Worm (Caenorhabditis elegans) whole organism, L4/young adult: ENCODE results near the gene mtcu-2.
"Not testable (repeated sequence)": the region's sequence is repeated elsewhere in the genome, so short reads cannot be mapped to it uniquely, and the experiment has no call there.

Source experiments
- W03F9.2 ChIP-seq: fragments of 150-350 bp; optimal IDR thresholded peaks from 2 replicates; lab custom pipeline; 2014; ENCODE audit warnings: missing biosample characterization, missing genetic modification characterization
- dao-5 ChIP-seq: sonication (generic microtip); optimal IDR thresholded peaks from 2 replicates; lab custom pipeline; 2016; ENCODE audit warnings: missing genotype, missing genetic modification characterization, moderate library complexity, missing compliant biosample characterization
- him-1 ChIP-seq: sonication (generic microtip); optimal IDR thresholded peaks from 2 replicates; lab custom pipeline; 2016; ENCODE audit warnings: missing genotype, missing genetic modification reagents, missing genetic modification characterization, missing compliant biosample characterization

Gene mtcu-2

DNA sequence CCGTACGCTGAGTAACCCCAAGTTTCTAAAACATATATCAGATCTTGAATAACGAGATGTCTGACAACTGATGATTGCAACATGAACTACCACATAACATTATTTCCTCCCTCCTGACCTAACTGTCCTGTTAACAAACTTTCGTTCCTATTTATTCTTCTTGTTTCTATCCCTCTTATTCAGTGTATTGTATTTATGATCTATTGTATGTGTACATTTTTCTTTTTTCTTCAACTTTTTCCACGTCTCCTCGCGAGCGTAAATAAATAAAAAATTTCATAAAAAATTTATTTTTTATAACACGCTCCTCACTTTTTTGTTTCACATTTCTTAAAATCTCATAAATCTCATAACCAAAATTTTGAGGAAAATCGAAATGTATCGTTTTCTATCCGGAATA is 26.7 kb downstream of the mtcu-2 start, which contains the start of gene ZK892.4:
Gene ZK892.4, plus strand, starts transcription at position 301 of the 400 bp plus-strand sequence.
- not testable (repeated sequence) for TF ChIP-seq him-1 (tag; lab: Kevin White, UChicago); dao-5; W03F9.2 (tag; lab: Kevin White, UChicago)

- TF ChIP-seq dao-5: no peak
- no peak for TF ChIP-seq W03F9.2 (tag; lab: Kevin White, UChicago)
- no peak for TF ChIP-seq him-1 (tag; lab: Kevin White, UChicago)
Measured at ce11 chrII:10001546-10001945, 31.5 kb downstream of the mtcu-2 start, which contains the start of gene ZK892.3. TSS of gene ZK892.3 (plus strand) at chrII:10001846.

ce11 chrII:10001065-10001464 is 31.9 kb downstream of the mtcu-2 start, which contains the start of gene nlt-1:
TSS of gene nlt-1 (minus strand) at chrII:10001142.
- TF ChIP-seq dao-5 (no peak), W03F9.2 (tag; lab: Kevin White, UChicago) (no peak), him-1 (tag; lab: Kevin White, UChicago) (no peak)

DNA sequence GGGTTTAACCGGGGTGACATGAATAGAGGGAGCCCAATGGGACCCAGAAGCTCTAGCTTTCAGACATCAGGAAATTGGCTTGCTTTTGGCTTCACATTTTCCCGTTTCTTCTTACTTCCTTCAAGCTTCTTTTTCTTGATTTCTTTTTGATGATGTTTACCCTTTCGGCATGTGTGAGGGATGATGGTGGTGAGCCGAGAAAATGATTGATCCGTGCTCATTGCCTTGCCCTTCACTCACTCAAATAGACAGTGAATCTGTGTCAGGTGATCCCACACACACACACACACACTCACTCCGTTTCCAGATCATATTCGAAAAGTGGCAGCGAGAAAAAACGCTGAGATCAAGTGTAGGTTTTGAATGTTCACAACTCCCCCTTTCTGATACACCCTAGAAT is 38.3 kb downstream of the mtcu-2 start:
- TF ChIP-seq him-1 (tag; lab: Kevin White, UChicago): no peak
- TF ChIP-seq dao-5: no peak
- no peak for TF ChIP-seq W03F9.2 (tag; lab: Kevin White, UChicago)

- TF ChIP-seq him-1 (tag; lab: Kevin White, UChicago): no peak
- no peak for TF ChIP-seq dao-5
- TF ChIP-seq W03F9.2 (tag; lab: Kevin White, UChicago): no peak
Measured at ce11 chrII:9992474-9992873, 40.5 kb downstream of the mtcu-2 start.

- no peak for TF ChIP-seq W03F9.2 (tag; lab: Kevin White, UChicago)
- no peak for TF ChIP-seq him-1 (tag; lab: Kevin White, UChicago)
- TF ChIP-seq dao-5: no peak
Measured at ce11 chrII:9990812-9991211, 42.2 kb downstream of the mtcu-2 start, which contains the start of gene lec-3. TSS of gene lec-3 (plus strand) at chrII:9991112.

DNA sequence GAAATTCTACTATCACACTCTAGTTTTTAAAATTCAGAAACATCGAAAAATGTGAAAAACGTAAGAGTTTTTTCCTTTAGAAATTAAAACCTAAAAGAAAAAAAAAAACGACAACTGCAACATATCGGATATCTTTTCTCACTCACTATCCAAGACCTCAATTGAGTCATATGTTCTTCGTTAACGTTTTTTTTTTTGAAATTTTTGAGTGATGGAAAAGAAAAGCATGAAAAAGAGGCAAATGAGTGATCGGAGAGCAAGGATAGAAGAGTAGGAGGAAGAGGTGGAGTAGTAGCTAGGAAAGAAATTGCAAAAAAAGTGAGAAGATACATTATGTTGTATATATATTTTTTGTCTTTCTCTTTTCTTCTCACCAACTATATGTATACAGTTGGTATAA is 43.5 kb downstream of the mtcu-2 start:
- TF ChIP-seq him-1 (tag; lab: Kevin White, UChicago): no peak
- TF ChIP-seq W03F9.2 (tag; lab: Kevin White, UChicago): no peak
- TF ChIP-seq dao-5: no peak

- TF ChIP-seq W03F9.2 (tag; lab: Kevin White, UChicago): no peak
- TF ChIP-seq dao-5: no peak
- TF ChIP-seq him-1 (tag; lab: Kevin White, UChicago): no peak
Measured at ce11 chrII:9988620-9989019, 44.4 kb downstream of the mtcu-2 start.

- TF ChIP-seq dao-5 (no peak), him-1 (tag; lab: Kevin White, UChicago) (no peak), W03F9.2 (tag; lab: Kevin White, UChicago) (no peak)
Measured at ce11 chrII:9986635-9987575, 46.1 kb downstream of the mtcu-2 start.

ce11 chrII:9984866-9985336 is 48.1 kb downstream of the mtcu-2 start:
- TF ChIP-seq him-1 (tag; lab: Kevin White, UChicago) (no peak), dao-5 (no peak), W03F9.2 (tag; lab: Kevin White, UChicago) (no peak)

DNA sequence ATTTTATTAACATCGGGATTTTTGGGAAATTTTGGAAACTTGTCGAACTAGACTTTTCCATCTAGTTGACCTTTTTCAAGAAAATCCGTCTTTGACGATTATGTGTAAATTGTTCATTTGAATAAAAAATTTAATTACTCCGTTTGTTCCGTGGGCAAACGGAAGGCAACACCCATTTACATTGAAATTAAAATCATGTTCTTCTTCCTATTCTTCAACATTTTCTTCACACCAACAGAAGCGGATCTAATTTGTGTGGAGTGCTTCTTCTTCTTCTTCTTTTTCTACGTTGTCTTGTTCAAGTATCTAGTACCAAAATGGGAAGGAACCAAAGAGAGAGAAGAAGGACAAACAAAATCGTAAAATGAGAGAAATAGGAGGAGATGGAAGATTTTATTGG is 50.6 kb downstream of the mtcu-2 start:
- TF ChIP-seq dao-5: no peak
- TF ChIP-seq W03F9.2 (tag; lab: Kevin White, UChicago): no peak
- no peak for TF ChIP-seq him-1 (tag; lab: Kevin White, UChicago)

- no peak for TF ChIP-seq him-1 (tag; lab: Kevin White, UChicago)
- TF ChIP-seq W03F9.2 (tag; lab: Kevin White, UChicago): no peak
- TF ChIP-seq dao-5: no peak
Measured at ce11 chrII:9981760-9982159, 51.3 kb downstream of the mtcu-2 start, which contains the start of gene sdz-38. TSS of gene sdz-38 (minus strand) at chrII:9981860.
